Worm (Caenorhabditis elegans) whole organism, L2 larva: ENCODE measurements around the gene Y70G10A.3.

Experiments
- C34F6.9 ChIP-seq: fragments of 150-350 bp; optimal IDR thresholded peaks from 2 replicates; lab custom pipeline; 2014; ENCODE audit warnings: missing biosample characterization, missing genetic modification characterization
- F13H6.1 ChIP-seq: sonication (generic microtip); optimal IDR thresholded peaks from 2 replicates; lab custom pipeline; 2016; ENCODE audit warnings: missing genetic modification characterization, missing compliant biosample characterization
- R02D3.7 ChIP-seq: fragments of 150-350 bp; optimal IDR thresholded peaks from 2 replicates; lab custom pipeline; 2014; ENCODE audit warnings: missing biosample characterization, missing genetic modification characterization
- Y55F3AM.14 ChIP-seq: fragments of 200-800 bp; sonication (Bioruptor generic); optimal IDR thresholded peaks from 2 replicates; lab custom pipeline; 2018; ENCODE audit warnings: mild to moderate bottlenecking, missing genetic modification characterization, missing compliant biosample characterization
- ZK546.5 ChIP-seq: sonication (generic microtip); optimal IDR thresholded peaks from 2 replicates; lab custom pipeline; 2017; ENCODE audit warnings: missing biosample characterization, missing genetic modification characterization
- alr-1 ChIP-seq: fragments of 150-350 bp; optimal IDR thresholded peaks from 2 replicates; lab custom pipeline; 2014; ENCODE audit warnings: missing biosample characterization, missing genetic modification characterization
- aly-2 ChIP-seq: fragments of 150-350 bp; optimal IDR thresholded peaks from 2 replicates; lab custom pipeline; 2014; ENCODE audit warnings: missing biosample characterization, missing genetic modification characterization
- ama-1 ChIP-seq: fragments of 150-350 bp; optimal IDR thresholded peaks from 2 replicates; lab custom pipeline; 2018; ENCODE audit warnings: inconsistent platforms
- blmp-1 ChIP-seq: sonication (generic microtip); optimal IDR thresholded peaks from 2 replicates; lab custom pipeline; 2017; ENCODE audit warnings: missing genetic modification characterization, mild to moderate bottlenecking, missing compliant biosample characterization, antibody characterized with exemption, moderate library complexity; ENCODE audit not compliant: insufficient read depth
- ceh-16 ChIP-seq: fragments of 150-350 bp; optimal IDR thresholded peaks from 2 replicates; lab custom pipeline; 2014; ENCODE audit warnings: missing biosample characterization, missing genetic modification characterization
- ceh-82 ChIP-seq: fragments of 150-350 bp; optimal IDR thresholded peaks from 2 replicates; lab custom pipeline; 2014; ENCODE audit warnings: missing biosample characterization, missing genetic modification characterization
- crh-2 ChIP-seq: sonication (generic microtip); optimal IDR thresholded peaks from 2 replicates; lab custom pipeline; 2017; ENCODE audit warnings: missing biosample characterization, missing genetic modification characterization
- dmd-4 ChIP-seq: sonication (generic microtip); optimal IDR thresholded peaks from 2 replicates; lab custom pipeline; 2017; ENCODE audit warnings: missing biosample characterization, missing genetic modification characterization
- egl-27 ChIP-seq: sonication (generic microtip); optimal IDR thresholded peaks from 3 replicates; lab custom pipeline; 2017; ENCODE audit warnings: missing biosample characterization, missing genetic modification reagents, missing genetic modification characterization
- elt-1 ChIP-seq: fragments of 150-350 bp; optimal IDR thresholded peaks from 2 replicates; lab custom pipeline; 2014; ENCODE audit warnings: missing biosample characterization, missing genetic modification characterization
- elt-3 ChIP-seq: sonication (generic microtip); optimal IDR thresholded peaks from 2 replicates; lab custom pipeline; 2017; ENCODE audit warnings: missing biosample characterization, missing genetic modification characterization
- fos-1 ChIP-seq: fragments of 150-350 bp; optimal IDR thresholded peaks from 2 replicates; lab custom pipeline; 2014; ENCODE audit warnings: missing biosample characterization, missing genetic modification characterization
- gmeb-1 ChIP-seq: fragments of 150-350 bp; optimal IDR thresholded peaks from 2 replicates; lab custom pipeline; 2014; ENCODE audit warnings: missing biosample characterization, missing genetic modification characterization
- lin-11 ChIP-seq: fragments of 150-350 bp; sonication (generic microtip); optimal IDR thresholded peaks from 2 replicates; lab custom pipeline; 2014; ENCODE audit warnings: missing biosample characterization, missing genetic modification characterization, inconsistent platforms, mixed read lengths
- lin-13 ChIP-seq: fragments of 150-350 bp; optimal IDR thresholded peaks from 2 replicates; lab custom pipeline; 2014; ENCODE audit warnings: missing biosample characterization, missing genetic modification reagents, missing genetic modification characterization
- lin-39 ChIP-seq: fragments of 150-350 bp; optimal IDR thresholded peaks from 2 replicates; lab custom pipeline; 2014; ENCODE audit warnings: missing biosample characterization, missing genetic modification reagents, missing genetic modification characterization
- lsy-2 ChIP-seq, 2 experiments: fragments of 150-350 bp in 1 of 2; sonication (generic microtip) in 1 of 2; optimal IDR thresholded peaks; 2 replicates each; lab custom pipeline; 2014 to 2017; ENCODE audit warnings: missing biosample characterization in 2 of 2, missing genetic modification characterization in 2 of 2
- mab-5 ChIP-seq: fragments of 150-350 bp; optimal IDR thresholded peaks from 2 replicates; lab custom pipeline; 2014; ENCODE audit warnings: missing biosample characterization, missing genetic modification characterization
- mbf-1 ChIP-seq: sonication (generic microtip); optimal IDR thresholded peaks from 2 replicates; lab custom pipeline; 2017; ENCODE audit warnings: missing biosample characterization, missing genetic modification characterization
- mdl-1 ChIP-seq, 2 experiments: fragments of 150-350 bp in 1 of 2; sonication (generic microtip) in 1 of 2; optimal IDR thresholded peaks; 2 replicates each; lab custom pipeline; 2017; ENCODE audit warnings: missing biosample characterization in 2 of 2, missing genetic modification characterization in 2 of 2
- nhr-10 ChIP-seq: sonication (generic microtip); optimal IDR thresholded peaks from 2 replicates; lab custom pipeline; 2017; ENCODE audit warnings: missing biosample characterization, missing genetic modification characterization
- nhr-11 ChIP-seq: fragments of 150-350 bp; optimal IDR thresholded peaks from 2 replicates; lab custom pipeline; 2014; ENCODE audit warnings: missing biosample characterization, missing genetic modification characterization
- nhr-12 ChIP-seq: fragments of 150-350 bp; optimal IDR thresholded peaks from 2 replicates; lab custom pipeline; 2014; ENCODE audit warnings: missing biosample characterization, missing genetic modification characterization
- nhr-129 ChIP-seq: fragments of 150-350 bp; optimal IDR thresholded peaks from 2 replicates; lab custom pipeline; 2014; ENCODE audit warnings: missing biosample characterization, missing genetic modification characterization
- nhr-21 ChIP-seq: fragments of 150-350 bp; optimal IDR thresholded peaks from 2 replicates; lab custom pipeline; 2014; ENCODE audit warnings: missing biosample characterization, missing genetic modification characterization
- nhr-23 ChIP-seq: fragments of 150-350 bp; optimal IDR thresholded peaks from 2 replicates; lab custom pipeline; 2014; ENCODE audit warnings: missing biosample characterization, missing genetic modification reagents, missing genetic modification characterization
- nhr-237 ChIP-seq: fragments of 150-350 bp; optimal IDR thresholded peaks from 2 replicates; lab custom pipeline; 2014; ENCODE audit warnings: missing biosample characterization, missing genetic modification characterization
- nhr-25 ChIP-seq: fragments of 150-350 bp; sonication (generic microtip); optimal IDR thresholded peaks from 3 replicates; lab custom pipeline; 2014; ENCODE audit warnings: missing biosample characterization, missing genetic modification characterization
- nhr-6 ChIP-seq: fragments of 150-350 bp; optimal IDR thresholded peaks from 2 replicates; lab custom pipeline; 2014; ENCODE audit warnings: missing biosample characterization, missing genetic modification characterization
- nhr-77 ChIP-seq: fragments of 150-350 bp; optimal IDR thresholded peaks from 2 replicates; lab custom pipeline; 2014; ENCODE audit warnings: missing biosample characterization, missing genetic modification characterization
- peb-1 ChIP-seq: fragments of 150-350 bp; optimal IDR thresholded peaks from 2 replicates; lab custom pipeline; 2014; ENCODE audit warnings: missing biosample characterization, missing genetic modification characterization
- sem-4 ChIP-seq: fragments of 150-350 bp; optimal IDR thresholded peaks from 2 replicates; lab custom pipeline; 2014; ENCODE audit warnings: missing biosample characterization, missing genetic modification reagents, missing genetic modification characterization
- skn-1 ChIP-seq: sonication (generic microtip); optimal IDR thresholded peaks from 2 replicates; lab custom pipeline; 2017; ENCODE audit warnings: missing biosample characterization, missing genetic modification characterization
- sma-3 ChIP-seq: sonication (generic microtip); optimal IDR thresholded peaks from 2 replicates; lab custom pipeline; 2016; ENCODE audit warnings: missing genetic modification reagents, missing genetic modification characterization, missing compliant biosample characterization
- sma-9 ChIP-seq, 2 experiments: fragments of 150-350 bp in 1 of 2; sonication (generic microtip) in 1 of 2; optimal IDR thresholded peaks; 2 replicates each; lab custom pipeline; 2014 to 2016; ENCODE audit warnings: missing genetic modification characterization in 2 of 2, mild to moderate bottlenecking in 1 of 2, missing biosample characterization in 1 of 2, missing compliant biosample characterization in 1 of 2, missing genetic modification reagents in 1 of 2, moderate library complexity in 1 of 2
- snpc-4 ChIP-seq: fragments of 150-350 bp; optimal IDR thresholded peaks from 2 replicates; lab custom pipeline; 2014; ENCODE audit warnings: missing biosample characterization, missing genetic modification characterization
- unc-39 ChIP-seq: fragments of 150-350 bp; optimal IDR thresholded peaks from 2 replicates; lab custom pipeline; 2014; ENCODE audit warnings: missing biosample characterization, missing genetic modification characterization
- unc-55 ChIP-seq: fragments of 150-350 bp; sonication (generic microtip); optimal IDR thresholded peaks from 3 replicates; lab custom pipeline; 2014; ENCODE audit warnings: missing biosample characterization, missing genetic modification reagents, missing genetic modification characterization
- unc-62 ChIP-seq: fragments of 150-350 bp; optimal IDR thresholded peaks from 2 replicates; lab custom pipeline; 2014; ENCODE audit warnings: missing biosample characterization, missing genetic modification reagents, missing genetic modification characterization
- zag-1 ChIP-seq: fragments of 150-350 bp; optimal IDR thresholded peaks from 2 replicates; lab custom pipeline; 2014; ENCODE audit warnings: missing biosample characterization, missing genetic modification characterization
- ztf-1 ChIP-seq: fragments of 200-800 bp; sonication (Bioruptor generic); conservative IDR thresholded peaks from 2 replicates; pipeline ENCODE4 v1.3.6; 2022; ENCODE audit warnings: missing genetic modification characterization, missing compliant biosample characterization
- ztf-11 ChIP-seq: sonication (generic microtip); optimal IDR thresholded peaks from 2 replicates; lab custom pipeline; 2017; ENCODE audit warnings: missing biosample characterization, missing genetic modification characterization
- ztf-4 ChIP-seq: fragments of 150-350 bp; optimal IDR thresholded peaks from 2 replicates; lab custom pipeline; 2014; ENCODE audit warnings: missing biosample characterization, missing genetic modification characterization

The Y70G10A.3 gene

DNA sequence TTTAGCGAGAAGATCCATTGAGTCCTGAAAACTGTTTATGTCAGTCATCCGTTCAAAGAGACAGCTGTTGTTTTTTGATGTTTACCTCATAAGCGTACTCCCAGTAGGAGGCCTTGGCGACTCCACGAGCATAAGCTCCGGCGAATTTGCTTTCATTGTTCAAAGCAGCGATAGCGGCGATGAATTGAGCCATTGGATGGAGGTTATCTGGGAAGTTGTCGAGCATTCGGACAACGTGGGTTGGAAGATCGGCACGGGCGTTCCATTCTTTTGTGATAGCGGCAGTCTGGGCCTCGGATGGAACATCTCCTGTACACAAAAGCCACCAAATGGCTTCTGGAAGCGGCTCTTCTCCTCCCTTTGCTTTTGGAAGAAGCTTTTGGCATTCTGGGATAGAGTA is 23.0 kb upstream of the Y70G10A.3 start:
- TF ChIP-seq lin-39 (tag; lab: Kevin White, UChicago): no peak
- no peak for TF ChIP-seq aly-2
- no peak for TF ChIP-seq alr-1 (tag; lab: Kevin White, UChicago)
- TF ChIP-seq mbf-1 (tag; lab: Kevin White, UChicago): no peak
- no peak for TF ChIP-seq unc-62 (GFP tag; lab: Kevin White, UChicago)
- TF ChIP-seq nhr-237 (tag; lab: Kevin White, UChicago): no peak
- TF ChIP-seq fos-1 (tag; lab: Kevin White, UChicago): no peak
- TF ChIP-seq ceh-82: no peak
- no peak for TF ChIP-seq sma-3
- TF ChIP-seq Y55F3AM.14 (GFP tag; lab: Kevin White, UChicago): no peak
- TF ChIP-seq ztf-4 (tag; lab: Kevin White, UChicago): no peak
- TF ChIP-seq zag-1 (tag; lab: Kevin White, UChicago): no peak
- no peak for TF ChIP-seq unc-39 (tag; lab: Kevin White, UChicago)

DNA sequence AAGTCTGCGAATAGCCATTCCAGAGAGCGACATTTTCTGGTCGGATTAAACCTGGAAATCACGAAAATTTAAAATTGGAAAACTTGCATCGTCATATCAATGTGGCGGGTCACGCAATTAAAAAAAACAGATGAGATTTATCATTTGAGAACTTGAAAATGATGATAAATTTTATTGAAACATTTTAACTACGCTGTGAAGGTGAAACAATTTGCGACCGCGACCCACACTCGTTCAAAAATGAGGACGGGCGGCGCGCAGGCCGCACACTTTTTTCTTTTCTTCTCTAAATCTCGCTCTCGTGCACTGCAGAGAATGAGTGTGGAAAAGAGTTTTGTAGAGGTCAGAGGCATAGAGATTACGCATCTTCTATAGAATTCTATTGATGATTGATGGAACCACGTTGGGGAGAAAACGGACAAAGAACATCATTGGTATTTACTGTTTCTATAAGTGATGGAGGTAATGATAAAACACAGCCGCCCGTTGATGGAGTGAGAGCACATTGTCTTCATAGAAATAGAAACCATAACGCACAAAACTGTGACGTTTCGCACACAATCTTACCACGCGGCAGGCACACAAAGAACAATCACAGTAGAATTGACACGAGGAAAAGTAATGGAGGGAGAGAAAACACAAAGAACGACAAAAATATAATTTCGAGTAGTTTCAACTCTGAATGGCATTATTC is 22.2 kb upstream of the Y70G10A.3 start, which contains the start of gene cts-1:
TSS of gene cts-1 (minus strand) at position 51 of the 694 bp plus-strand sequence.
- no peak for TF ChIP-seq ZK546.5
- TF ChIP-seq egl-27 (tag; lab: Kevin White, UChicago): no peak
- peak; percentile 41 for TF ChIP-seq sem-4 (tag; lab: Kevin White, UChicago)
- TF ChIP-seq ama-1: peak; percentile 76
- TF ChIP-seq nhr-10: no peak
- TF ChIP-seq mbf-1 (tag; lab: Kevin White, UChicago): no peak
- no peak for TF ChIP-seq sma-9 (GFP tag; optimal IDR thresholded peaks at IDR 0.05; lab: Kevin White, UChicago)
- no peak for TF ChIP-seq sma-9 (tag; optimal IDR thresholded peaks at IDR 0.05; lab: Kevin White, UChicago)
- no peak for TF ChIP-seq aly-2
- no peak for TF ChIP-seq elt-3
- no peak for TF ChIP-seq alr-1 (tag; lab: Kevin White, UChicago)
- TF ChIP-seq elt-1 (tag; lab: Kevin White, UChicago): no peak
- no peak for TF ChIP-seq nhr-12
- TF ChIP-seq unc-62 (GFP tag; lab: Kevin White, UChicago): no peak
- peak; percentile 36 for TF ChIP-seq mab-5 (tag; lab: Kevin White, UChicago)
- no peak for TF ChIP-seq lin-39 (tag; lab: Kevin White, UChicago)
- TF ChIP-seq nhr-23 (tag; lab: Kevin White, UChicago): no peak
- peak; percentile 15 for TF ChIP-seq nhr-6 (tag; lab: Kevin White, UChicago)
- TF ChIP-seq nhr-77 (tag; lab: Kevin White, UChicago): no peak
- no peak for TF ChIP-seq unc-39 (tag; lab: Kevin White, UChicago)
- peak; percentile 80 for TF ChIP-seq lin-13
- TF ChIP-seq ceh-82: no peak
- no peak for TF ChIP-seq dmd-4
- TF ChIP-seq lin-11 (tag; lab: Kevin White, UChicago): peak; percentile 26
- no peak for TF ChIP-seq Y55F3AM.14 (GFP tag; lab: Kevin White, UChicago)
- TF ChIP-seq ztf-11 (tag; lab: Kevin White, UChicago): no peak
- TF ChIP-seq F13H6.1 (tag; lab: Kevin White, UChicago): peak; percentile 86
- TF ChIP-seq nhr-129 (tag; lab: Kevin White, UChicago): peak; percentile 84
- TF ChIP-seq R02D3.7 (tag; lab: Kevin White, UChicago): no peak
- TF ChIP-seq mdl-1 (tag; optimal IDR thresholded peaks at IDR 0.05; lab: Kevin White, UChicago): peak; percentile 42 to 85
- peak; percentile 88 for TF ChIP-seq nhr-25 (tag; lab: Kevin White, UChicago)
- TF ChIP-seq blmp-1 (tag; lab: Kevin White, UChicago): peak; percentile 71
- peak; percentile 84 for TF ChIP-seq C34F6.9 (tag; lab: Kevin White, UChicago)
- no peak for TF ChIP-seq ceh-16 (tag; lab: Kevin White, UChicago)
- TF ChIP-seq nhr-237 (tag; lab: Kevin White, UChicago): no peak
- peak; percentile 48 for TF ChIP-seq snpc-4
- TF ChIP-seq unc-55 (GFP tag; lab: Kevin White, UChicago): peak; percentile 68
- no peak for TF ChIP-seq skn-1
- peak; percentile 85 for TF ChIP-seq fos-1 (tag; lab: Kevin White, UChicago)
- no peak for TF ChIP-seq nhr-11 (tag; lab: Kevin White, UChicago)
- peak; percentile 77 for TF ChIP-seq ztf-4 (tag; lab: Kevin White, UChicago)
- no peak for TF ChIP-seq peb-1 (tag; lab: Kevin White, UChicago)
- TF ChIP-seq zag-1 (tag; lab: Kevin White, UChicago): peak; percentile 50
- TF ChIP-seq lsy-2 (tag; optimal IDR thresholded peaks at IDR 0.05; lab: Kevin White, UChicago): peak; percentile 59 to 92
- peak; percentile 91 for TF ChIP-seq nhr-21 (tag; lab: Kevin White, UChicago)
- peak; percentile 58 for TF ChIP-seq gmeb-1
- peak; percentile 90 for TF ChIP-seq sma-3
- TF ChIP-seq ztf-1 (GFP tag; lab: Robert Waterston, UW): no peak
- TF ChIP-seq crh-2 (tag; lab: Kevin White, UChicago): peak; percentile 96
- TF ChIP-seq, all 48 proteins: peak for 22
